Worm (Caenorhabditis elegans) whole organism, late embryonic: Measurements from ENCODE around the gene F45E1.1.

ENCODE experiments used
- C38D4.7 ChIP-seq: fragments of 200-800 bp; sonication (Bioruptor generic); optimal IDR thresholded peaks from 2 replicates; lab custom pipeline; 2018; ENCODE audit warnings: mild to moderate bottlenecking, missing genetic modification characterization, moderate library complexity, missing compliant biosample characterization
- F13H6.1 ChIP-seq: sonication (generic microtip); optimal IDR thresholded peaks from 2 replicates; lab custom pipeline; 2016; ENCODE audit warnings: missing genetic modification characterization, missing compliant biosample characterization
- ahr-1 ChIP-seq: sonication (generic microtip); optimal IDR thresholded peaks from 2 replicates; lab custom pipeline; 2016; ENCODE audit warnings: missing genetic modification characterization, missing compliant biosample characterization
- ceh-30 ChIP-seq: fragments of 150-350 bp; optimal IDR thresholded peaks from 2 replicates; lab custom pipeline; 2014; ENCODE audit warnings: missing biosample characterization, missing genetic modification characterization
- ceh-31 ChIP-seq: sonication (generic microtip); optimal IDR thresholded peaks from 2 replicates; lab custom pipeline; 2016; ENCODE audit warnings: missing genetic modification characterization, missing compliant biosample characterization
- ceh-34 ChIP-seq: sonication (generic microtip); optimal IDR thresholded peaks from 2 replicates; lab custom pipeline; 2016; ENCODE audit warnings: mild to moderate bottlenecking, missing genetic modification characterization, missing compliant biosample characterization
- che-1 ChIP-seq: sonication (generic microtip); optimal IDR thresholded peaks from 2 replicates; lab custom pipeline; 2016; ENCODE audit warnings: mild to moderate bottlenecking, missing genetic modification characterization, missing compliant biosample characterization
- ets-4 ChIP-seq: sonication (generic microtip); optimal IDR thresholded peaks from 2 replicates; lab custom pipeline; 2016; ENCODE audit warnings: missing genetic modification characterization, missing compliant biosample characterization
- hlh-13 ChIP-seq: fragments of 200-800 bp; sonication (Bioruptor generic); optimal IDR thresholded peaks from 2 replicates; lab custom pipeline; 2018; ENCODE audit warnings: mild to moderate bottlenecking, missing genetic modification characterization, missing compliant biosample characterization
- hlh-30 ChIP-seq: sonication (generic microtip); optimal IDR thresholded peaks from 2 replicates; lab custom pipeline; 2017; ENCODE audit warnings: antibody characterized with exemption, missing genetic modification characterization, missing compliant biosample characterization; ENCODE audit not compliant: insufficient read depth
- hlh-8 ChIP-seq: sonication (generic microtip); optimal IDR thresholded peaks from 2 replicates; lab custom pipeline; 2016; ENCODE audit warnings: missing genotype, missing genetic modification characterization, missing compliant biosample characterization
- nhr-232 ChIP-seq: sonication (generic microtip); optimal IDR thresholded peaks from 2 replicates; lab custom pipeline; 2016; ENCODE audit warnings: missing genetic modification characterization, missing compliant biosample characterization
- odd-2 ChIP-seq: sonication (generic microtip); optimal IDR thresholded peaks from 2 replicates; lab custom pipeline; 2017; ENCODE audit warnings: antibody characterized with exemption, mild to moderate bottlenecking, missing genetic modification characterization, missing compliant biosample characterization
- pha-2 ChIP-seq: sonication (generic microtip); optimal IDR thresholded peaks from 2 replicates; lab custom pipeline; 2017; ENCODE audit warnings: mild to moderate bottlenecking, missing genetic modification characterization, missing compliant biosample characterization
- unc-42 ChIP-seq: sonication (generic microtip); optimal IDR thresholded peaks from 2 replicates; lab custom pipeline; 2016; ENCODE audit warnings: missing genotype, missing genetic modification characterization, missing compliant biosample characterization
- unc-55 ChIP-seq: sonication (generic microtip); optimal IDR thresholded peaks from 2 replicates; lab custom pipeline; 2017; ENCODE audit warnings: missing biosample characterization, missing genetic modification reagents, missing genetic modification characterization
- zip-5 ChIP-seq: sonication (generic microtip); optimal IDR thresholded peaks from 2 replicates; lab custom pipeline; 2016; ENCODE audit warnings: missing genetic modification characterization, missing compliant biosample characterization

The F45E1.1 gene

DNA sequence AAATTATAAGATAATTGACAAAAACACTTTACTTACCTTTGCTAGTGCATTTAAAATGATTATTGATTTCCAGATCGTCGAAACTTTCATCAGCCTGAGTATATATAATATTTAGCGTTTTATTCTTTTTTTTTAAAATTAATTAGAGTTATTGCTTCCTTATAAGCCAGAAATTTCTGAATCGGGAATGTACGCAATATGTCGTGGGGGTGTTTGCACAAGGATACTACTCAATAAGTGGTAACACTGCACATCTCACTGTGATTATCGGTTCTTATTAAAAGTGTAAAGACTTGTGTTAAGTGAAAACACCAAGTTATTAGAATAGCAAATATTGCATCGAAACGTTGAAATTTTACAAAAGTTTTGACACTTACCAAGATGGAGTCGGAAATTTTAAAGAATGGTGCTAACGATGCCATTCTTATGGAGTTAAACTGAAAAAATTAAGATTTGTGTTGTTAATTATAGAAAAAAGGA lies 54.3 kb downstream of the F45E1.1 start, which contains the start of gene dim-1:
TSS of gene dim-1 (minus strand) at position 430 of the 480 bp plus-strand sequence.
- TF ChIP-seq ahr-1 (tag; lab: Kevin White, UChicago), result no peak
- no peak for TF ChIP-seq zip-5 (tag; lab: Kevin White, UChicago)
- TF ChIP-seq F13H6.1, result no peak
- no peak for TF ChIP-seq C38D4.7 (GFP tag; lab: Kevin White, UChicago)
- no peak for TF ChIP-seq unc-42 (tag; lab: Kevin White, UChicago)
- no peak for TF ChIP-seq ceh-31 (tag; lab: Kevin White, UChicago)
- no peak for TF ChIP-seq nhr-232 (tag; lab: Kevin White, UChicago)
- TF ChIP-seq pha-2 (tag; lab: Kevin White, UChicago), result no peak
- TF ChIP-seq ceh-30, result no peak
- no peak for TF ChIP-seq hlh-8 (tag; lab: Kevin White, UChicago)
- no peak for TF ChIP-seq che-1 (tag; lab: Kevin White, UChicago)
- TF ChIP-seq unc-55, result no peak
- TF ChIP-seq hlh-30 (tag; lab: Kevin White, UChicago), result no peak
- TF ChIP-seq hlh-13 (GFP tag; lab: Kevin White, UChicago), result no peak
- no peak for TF ChIP-seq odd-2 (tag; lab: Kevin White, UChicago)
- no peak for TF ChIP-seq ets-4
- no peak for TF ChIP-seq ceh-34
